Fruit fly (Drosophila melanogaster) whole organism, embryonic: ENCODE measurements around the gene CG17376.

ENCODE experiments used
- ATbp ChIP-seq: fragments of 200-800 bp; sonication (Bioruptor generic); optimal IDR thresholded peaks from 2 replicates; lab custom pipeline; 2017; ENCODE audit warnings: missing biosample characterization, mild to moderate bottlenecking, missing genetic modification characterization, missing genetic modification reagents
- B-H1 ChIP-seq: fragments of 200-800 bp; sonication (Bioruptor generic); IDR thresholded peaks from 3 replicates; pipeline ENCODE4 v1.3.6; 2022; ENCODE audit warnings: missing biosample characterization, missing genetic modification characterization
- CG10565 ChIP-seq: fragments of 200-800 bp; sonication (Bioruptor generic); optimal IDR thresholded peaks from 3 replicates; lab custom pipeline; 2016; ENCODE audit warnings: missing biosample characterization, mild to moderate bottlenecking, missing genetic modification characterization
- CG12104 ChIP-seq: fragments of 200-800 bp; sonication (Bioruptor generic); optimal IDR thresholded peaks from 3 replicates; lab custom pipeline; 2016; ENCODE audit warnings: missing biosample characterization, missing genetic modification characterization
- CG15479 ChIP-seq: fragments of 200-800 bp; sonication (Bioruptor generic); optimal IDR thresholded peaks from 3 replicates; lab custom pipeline; 2019; ENCODE audit warnings: missing biosample characterization, mild to moderate bottlenecking, missing genetic modification characterization, moderate library complexity
- CG16813 ChIP-seq: fragments of 200-800 bp; sonication (Bioruptor generic); IDR thresholded peaks from 3 replicates; pipeline ENCODE4 v1.3.6; 2022; ENCODE audit warnings: missing biosample characterization, missing genetic modification characterization; ENCODE audit not compliant: partially characterized antibody
- CG16863 ChIP-seq: fragments of 200-800 bp; sonication (Bioruptor generic); optimal IDR thresholded peaks from 3 replicates; lab custom pipeline; 2016; ENCODE audit warnings: missing biosample characterization, missing genetic modification characterization
- CG17385 ChIP-seq: fragments of 200-800 bp; sonication (Bioruptor generic); optimal IDR thresholded peaks from 3 replicates; lab custom pipeline; 2018; ENCODE audit warnings: missing biosample characterization, mild to moderate bottlenecking, missing genetic modification characterization
- CG1832 ChIP-seq: fragments of 200-800 bp; sonication (Bioruptor generic); optimal IDR thresholded peaks from 2 replicates; lab custom pipeline; 2017; ENCODE audit warnings: missing biosample characterization, mild to moderate bottlenecking, missing genetic modification characterization, inconsistent platforms
- CG2875 ChIP-seq: fragments of 200-800 bp; sonication (Bioruptor generic); optimal IDR thresholded peaks from 2 replicates; lab custom pipeline; 2017; ENCODE audit warnings: missing biosample characterization, mild to moderate bottlenecking, missing genetic modification characterization, missing genetic modification reagents
- CG3065 ChIP-seq: fragments of 200-800 bp; sonication (Bioruptor generic); optimal IDR thresholded peaks from 2 replicates; lab custom pipeline; 2016; ENCODE audit warnings: missing biosample characterization, missing genetic modification characterization
- CG32532 ChIP-seq: fragments of 200-800 bp; sonication (Bioruptor generic); IDR thresholded peaks from 2 replicates; pipeline ENCODE4 v1.3.6; 2022; ENCODE audit warnings: missing biosample characterization, missing genetic modification characterization
- CG42726 ChIP-seq: fragments of 200-800 bp; sonication (Bioruptor generic); IDR thresholded peaks from 2 replicates; pipeline ENCODE4 v1.3.6; 2022; ENCODE audit warnings: missing biosample characterization, missing genetic modification characterization; ENCODE audit not compliant: partially characterized antibody
- CG4282 ChIP-seq: fragments of 200-800 bp; sonication (Bioruptor generic); optimal IDR thresholded peaks from 2 replicates; lab custom pipeline; 2016; ENCODE audit warnings: missing biosample characterization, missing genetic modification characterization
- CG4730 ChIP-seq: fragments of 200-800 bp; sonication (Bioruptor generic); IDR thresholded peaks from 2 replicates; pipeline ENCODE4 v1.3.6; 2022; ENCODE audit warnings: missing biosample characterization, missing genetic modification characterization
- CG6254 ChIP-seq: fragments of 200-800 bp; sonication (Bioruptor generic); optimal IDR thresholded peaks from 3 replicates; lab custom pipeline; 2017; ENCODE audit warnings: mild to moderate bottlenecking, missing biosample characterization, missing genetic modification reagents, missing genetic modification characterization
- CG6813 ChIP-seq: fragments of 200-800 bp; sonication (Bioruptor generic); optimal IDR thresholded peaks from 2 replicates; lab custom pipeline; 2017; ENCODE audit warnings: missing biosample characterization, missing genetic modification characterization, mild to moderate bottlenecking, moderate library complexity, missing genetic modification reagents
- CG8281 ChIP-seq: fragments of 200-800 bp; sonication (Bioruptor generic); optimal IDR thresholded peaks from 2 replicates; lab custom pipeline; 2018; ENCODE audit warnings: missing biosample characterization, mild to moderate bottlenecking, missing genetic modification characterization, moderate library complexity
- CG8388 ChIP-seq: fragments of 200-800 bp; sonication (Bioruptor generic); optimal IDR thresholded peaks from 2 replicates; lab custom pipeline; 2019; ENCODE audit warnings: missing biosample characterization, mild to moderate bottlenecking, missing genetic modification characterization, moderate library complexity
- CrebB ChIP-seq: fragments of 200-800 bp; sonication (Bioruptor generic); optimal IDR thresholded peaks from 3 replicates; lab custom pipeline; 2018; ENCODE audit warnings: missing biosample characterization, mild to moderate bottlenecking, missing genetic modification characterization
- Dfd ChIP-seq, 2 experiments: fragments of >200 bp; optimal IDR thresholded peaks; 2 replicates each; lab custom pipeline; 2017; ENCODE audit warnings: missing biosample characterization in 2 of 2, missing genetic modification characterization in 2 of 2
- Dip3 ChIP-seq: fragments of 200-800 bp; sonication (Bioruptor generic); optimal IDR thresholded peaks from 3 replicates; lab custom pipeline; 2016; ENCODE audit warnings: missing biosample characterization, missing genetic modification characterization
- Elba2 ChIP-seq: fragments of 200-800 bp; sonication (Bioruptor generic); optimal IDR thresholded peaks from 3 replicates; lab custom pipeline; 2016; ENCODE audit warnings: missing biosample characterization, missing genetic modification characterization
- Ets65A ChIP-seq: fragments of 200-800 bp; sonication (Bioruptor generic); peaks from one replicate; lab custom pipeline; 2016; ENCODE audit warnings: missing biosample characterization, missing genetic modification characterization
- Hr39 ChIP-seq: fragments of >200 bp; optimal IDR thresholded peaks from 2 replicates; lab custom pipeline; 2017
- Hsf ChIP-seq: fragments of 200-800 bp; sonication (Bioruptor generic); optimal IDR thresholded peaks from 3 replicates; lab custom pipeline; 2016; ENCODE audit warnings: missing biosample characterization, missing genetic modification characterization
- Mes4 ChIP-seq: fragments of 200-800 bp; sonication (Bioruptor generic); optimal IDR thresholded peaks from 2 replicates; lab custom pipeline; 2016; ENCODE audit warnings: missing biosample characterization, missing genetic modification characterization
- Optix ChIP-seq: fragments of 200-800 bp; sonication (Bioruptor generic); IDR thresholded peaks from 3 replicates; pipeline ENCODE4 v1.3.6; 2022; ENCODE audit warnings: missing biosample characterization, missing genetic modification characterization
- Xrp1 ChIP-seq: fragments of 200-800 bp; sonication (Bioruptor generic); IDR thresholded peaks from 2 replicates; pipeline ENCODE4 v1.3.6; 2022; ENCODE audit warnings: missing biosample characterization, missing genetic modification characterization
- ac ChIP-seq: fragments of 200-800 bp; sonication (Bioruptor generic); optimal IDR thresholded peaks from 3 replicates; lab custom pipeline; 2017; ENCODE audit warnings: missing biosample characterization, mild to moderate bottlenecking, missing genetic modification characterization
- bigmax ChIP-seq: fragments of 200-800 bp; sonication (Bioruptor generic); optimal IDR thresholded peaks from 2 replicates; lab custom pipeline; 2018; ENCODE audit warnings: missing biosample characterization, mild to moderate bottlenecking, missing genetic modification characterization
- chif ChIP-seq, 2 experiments: fragments of 200-800 bp; sonication (Bioruptor generic); optimal IDR thresholded peaks; 3 replicates each; lab custom pipeline; 2016; ENCODE audit warnings: missing biosample characterization in 2 of 2, missing genetic modification characterization in 2 of 2
- dati ChIP-seq: fragments of 200-800 bp; sonication (Bioruptor generic); IDR thresholded peaks from 2 replicates; pipeline ENCODE4 v1.3.6; 2022; ENCODE audit warnings: missing biosample characterization, missing genetic modification characterization
- ftz-f1 ChIP-seq: fragments of 200-800 bp; sonication (Bioruptor generic); optimal IDR thresholded peaks from 2 replicates; lab custom pipeline; 2016; ENCODE audit warnings: missing biosample characterization, missing genetic modification characterization
- gro ChIP-seq: fragments of 200-800 bp; sonication (Bioruptor generic); optimal IDR thresholded peaks from 2 replicates; lab custom pipeline; 2016; ENCODE audit warnings: missing biosample characterization, missing genetic modification characterization
- gt ChIP-seq: fragments of 200-800 bp; sonication (Bioruptor generic); IDR thresholded peaks from 2 replicates; pipeline ENCODE4 v1.3.6; 2022; ENCODE audit warnings: missing biosample characterization, missing genetic modification characterization
- inv ChIP-seq: fragments of 200-800 bp; sonication (Bioruptor generic); IDR thresholded peaks from 2 replicates; pipeline ENCODE4 v1.3.6; 2022; ENCODE audit warnings: missing biosample characterization, missing genetic modification characterization; ENCODE audit not compliant: partially characterized antibody
- mam ChIP-seq: fragments of 200-800 bp; sonication (Bioruptor generic); optimal IDR thresholded peaks from 3 replicates; lab custom pipeline; 2016; ENCODE audit warnings: missing biosample characterization, missing genetic modification characterization
- onecut ChIP-seq: fragments of 200-800 bp; sonication (Bioruptor generic); IDR thresholded peaks from 2 replicates; pipeline ENCODE4 v1.3.6; 2022; ENCODE audit warnings: missing biosample characterization, missing genetic modification characterization
- prd ChIP-seq, 3 experiments: fragments of >200 bp in 2 of 3; fragments of 200-800 bp in 1 of 3; sonication (Bioruptor generic) in 1 of 3; optimal IDR thresholded peaks in 2 of 3; IDR thresholded peaks in 1 of 3; 2 replicates in 2 of 3; 3 replicates in 1 of 3; pipeline versions ENCODE4 v1.3.6 to Lab custom; 2017 to 2022; ENCODE audit warnings: missing biosample characterization in 1 of 3, missing genetic modification characterization in 1 of 3
- sd ChIP-seq: fragments of 200-800 bp; sonication (Bioruptor generic); optimal IDR thresholded peaks from 3 replicates; lab custom pipeline; 2018; ENCODE audit warnings: missing biosample characterization, mild to moderate bottlenecking, missing genetic modification characterization, moderate library complexity
- sens ChIP-seq: fragments of 200-800 bp; sonication (Bioruptor generic); peaks from one replicate; lab custom pipeline; 2016; ENCODE audit warnings: missing biosample characterization, missing genetic modification characterization
- sisA ChIP-seq: fragments of 200-800 bp; sonication (Bioruptor generic); IDR thresholded peaks from 2 replicates; pipeline ENCODE4 v1.3.6; 2022; ENCODE audit warnings: missing biosample characterization, missing genetic modification characterization
- sqz ChIP-seq: fragments of 200-800 bp; sonication (Bioruptor generic); optimal IDR thresholded peaks from 3 replicates; lab custom pipeline; 2018; ENCODE audit warnings: missing biosample characterization, mild to moderate bottlenecking, missing genetic modification characterization
- ttk ChIP-seq: fragments of 200-800 bp; sonication (Bioruptor generic); IDR thresholded peaks from 2 replicates; pipeline ENCODE4 v2.1.2; 2022; ENCODE audit warnings: missing biosample characterization, missing genetic modification characterization
- usp ChIP-seq: fragments of >200 bp; optimal IDR thresholded peaks from 2 replicates; lab custom pipeline; 2017; ENCODE audit warnings: missing biosample characterization, missing genetic modification characterization
- zen ChIP-seq: fragments of 200-800 bp; sonication (Bioruptor generic); optimal IDR thresholded peaks from 3 replicates; lab custom pipeline; 2018; ENCODE audit warnings: missing biosample characterization, mild to moderate bottlenecking, missing genetic modification characterization, moderate library complexity

The CG17376 gene

dm6 chr2L:6841349-6841748 lies 40.7 kb upstream of the CG17376 start (continued):
- TF ChIP-seq mam (GFP tag; lab: Kevin White, UChicago) (peak; percentile 34), gt (GFP tag; lab: Robert Waterston, UW) (peak; percentile 49; the same call in 1 of the 2 replicates), B-H1 (peak; percentile 42; the same call in 2 of the 3 replicates), CG12104 (GFP tag; lab: Kevin White, UChicago) (peak; percentile 50), CG17385 (GFP tag; lab: Kevin White, UChicago) (peak; percentile 45), Hsf (GFP tag; lab: Kevin White, UChicago) (peak; percentile 70), gro (GFP tag; lab: Kevin White, UChicago) (no peak), CG2875 (peak; percentile 66), bigmax (GFP tag; lab: Kevin White, UChicago) (no peak), Elba2 (GFP tag; lab: Kevin White, UChicago) (peak; percentile 41), Dfd (GFP tag; optimal IDR thresholded peaks at IDR 0.05; lab: Kevin White, UChicago) (no peak), CG3065 (GFP tag; lab: Kevin White, UChicago) (peak; percentile 6), CG8281 (tag; lab: Kevin White, UChicago) (peak; percentile 28), ac (GFP tag; lab: Kevin White, UChicago) (peak; percentile 75), CG16863 (GFP tag; lab: Kevin White, UChicago) (peak; percentile 68), CG4282 (GFP tag; lab: Kevin White, UChicago) (no peak), CG10565 (GFP tag; lab: Kevin White, UChicago) (no peak), onecut (GFP tag; lab: Robert Waterston, UW) (peak; percentile 81), CG8388 (GFP tag; lab: Kevin White, UChicago) (peak; percentile 75), ATbp (GFP tag; lab: Kevin White, UChicago) (peak; percentile 68), Dip3 (GFP tag; lab: Kevin White, UChicago) (no peak), ttk (GFP tag; lab: Robert Waterston, UW) (peak; percentile 75), CG6813 (peak; percentile 71), usp (no peak), Xrp1 (GFP tag; lab: Robert Waterston, UW) (peak; percentile 94), CG1832 (GFP tag; lab: Kevin White, UChicago) (no peak), CG32532 (no peak), CG15479 (peak; percentile 3)

- TF ChIP-seq Mes4 (GFP tag; lab: Kevin White, UChicago) (no peak), CG16813 (GFP tag; lab: Robert Waterston, UW) (0 out of 3 replicates have a peak, but pooled peaks have one; percentile 22), sisA (GFP tag; lab: Robert Waterston, UW) (0 out of 2 replicates have a peak, but pooled peaks have one; percentile 30), CrebB (tag; lab: Kevin White, UChicago) (no peak), CG6254 (GFP tag; lab: Kevin White, UChicago) (no peak), CG4730 (GFP tag; lab: Robert Waterston, UW) (0 out of 2 replicates have a peak, but pooled peaks have one; percentile 4), CG42726 (GFP tag; lab: Robert Waterston, UW) (0 out of 2 replicates have a peak, but pooled peaks have one; percentile 23), sens (GFP tag; lab: Kevin White, UChicago) (peak; percentile 11), prd (optimal IDR thresholded peaks at IDR 0.05; lab: Kevin White, UChicago) (no peak), prd (GFP tag; IDR thresholded peaks at IDR 0.05; lab: Robert Waterston, UW) (no peak), ftz-f1 (no peak), dati (no peak), Hr39 (lab: Kevin White, UChicago) (peak; percentile 84), sqz (GFP tag; lab: Kevin White, UChicago) (no peak), inv (GFP tag; lab: Robert Waterston, UW) (no peak), Optix (0 out of 3 replicates have a peak, but pooled peaks have one; percentile 21), sd (tag; lab: Kevin White, UChicago) (no peak), Ets65A (GFP tag; lab: Kevin White, UChicago) (peak; percentile 63), zen (no peak), chif (GFP tag; optimal IDR thresholded peaks at IDR 0.05; lab: Kevin White, UChicago) (no peak)
Observed at dm6 chr2L:6837829-6838228, 37.1 kb upstream of the CG17376 start.
